Fruit fly (Drosophila melanogaster): ENCODE results near the gene swm.

dm6 chr2L:19489997-19490461, 3.0 kb upstream of the swm start, which contains the start of the genes CG10194 and CG18094:
- TF ChIP-seq CG8478 (optimal IDR thresholded peaks at IDR 0.05) (no peak), CTCF (optimal IDR thresholded peaks at IDR 0.05) (no peak)

All from S2 (cell line).